Fruit fly (Drosophila melanogaster) whole organism, embryonic: ENCODE data around the gene CG5382.

Experiments
- ATbp ChIP-seq: fragments of 200-800 bp; sonication (Bioruptor generic); optimal IDR thresholded peaks from 2 replicates; lab custom pipeline; 2017; ENCODE audit warnings: missing biosample characterization, mild to moderate bottlenecking, missing genetic modification characterization, missing genetic modification reagents
- Antp ChIP-seq: fragments of 200-800 bp; sonication (Bioruptor generic); optimal IDR thresholded peaks from 3 replicates; lab custom pipeline; 2016; ENCODE audit warnings: missing biosample characterization, missing genetic modification characterization
- Blimp-1 ChIP-seq: fragments of 200-800 bp; sonication (Bioruptor generic); optimal IDR thresholded peaks from 3 replicates; lab custom pipeline; 2018; ENCODE audit warnings: missing biosample characterization, missing genetic modification characterization, mild to moderate bottlenecking, moderate library complexity, missing genetic modification reagents
- CG10431 ChIP-seq: fragments of 200-800 bp; sonication (Bioruptor generic); optimal IDR thresholded peaks from 3 replicates; lab custom pipeline; 2018; ENCODE audit warnings: missing biosample characterization, mild to moderate bottlenecking, missing genetic modification characterization
- CG11085 ChIP-seq: fragments of 200-800 bp; sonication (Bioruptor generic); IDR thresholded peaks from 2 replicates; pipeline ENCODE4 v1.3.6; 2022; ENCODE audit warnings: missing biosample characterization, missing genetic modification characterization
- CG11504 ChIP-seq: fragments of 200-800 bp; sonication (Bioruptor generic); optimal IDR thresholded peaks from 3 replicates; lab custom pipeline; 2019; ENCODE audit warnings: missing biosample characterization, mild to moderate bottlenecking, missing genetic modification characterization, moderate library complexity
- CG14667 ChIP-seq: fragments of 200-800 bp; sonication (Bioruptor generic); IDR thresholded peaks from 2 replicates; pipeline ENCODE4 v1.3.6; 2022; ENCODE audit warnings: missing biosample characterization, missing genetic modification characterization
- CG1647 ChIP-seq: fragments of 200-800 bp; sonication (Bioruptor generic); optimal IDR thresholded peaks from 3 replicates; lab custom pipeline; 2016; ENCODE audit warnings: missing biosample characterization, missing genetic modification characterization
- CG18599 ChIP-seq: fragments of 200-800 bp; sonication (Bioruptor generic); optimal IDR thresholded peaks from 3 replicates; lab custom pipeline; 2017; ENCODE audit warnings: missing biosample characterization, missing genetic modification characterization, mild to moderate bottlenecking, moderate library complexity, missing genetic modification reagents
- CG2199 ChIP-seq: fragments of 200-800 bp; sonication (Bioruptor generic); IDR thresholded peaks from 3 replicates; pipeline ENCODE4 v1.3.6; 2022; ENCODE audit warnings: missing biosample characterization, missing genetic modification characterization
- CG2712 ChIP-seq: fragments of 200-800 bp; optimal IDR thresholded peaks from 3 replicates; lab custom pipeline; 2019; ENCODE audit warnings: missing biosample characterization, mild to moderate bottlenecking, missing genetic modification characterization, moderate library complexity
- CG3065 ChIP-seq: fragments of 200-800 bp; sonication (Bioruptor generic); optimal IDR thresholded peaks from 2 replicates; lab custom pipeline; 2016; ENCODE audit warnings: missing biosample characterization, missing genetic modification characterization
- CG31388 ChIP-seq: fragments of 200-800 bp; sonication (Bioruptor generic); optimal IDR thresholded peaks from 2 replicates; lab custom pipeline; 2016; ENCODE audit warnings: missing biosample characterization, missing genetic modification characterization
- CG34376 ChIP-seq: fragments of 200-800 bp; sonication (Bioruptor generic); optimal IDR thresholded peaks from 2 replicates; lab custom pipeline; 2018; ENCODE audit warnings: missing biosample characterization, mild to moderate bottlenecking, missing genetic modification characterization
- CG3726 ChIP-seq: fragments of 200-800 bp; sonication (Bioruptor generic); IDR thresholded peaks from 3 replicates; pipeline ENCODE4, ENCODE4 v1.3.6; 2022; ENCODE audit warnings: missing biosample characterization, missing genetic modification characterization
- CG43689 ChIP-seq: fragments of 200-800 bp; sonication (Bioruptor generic); IDR thresholded peaks from 2 replicates; pipeline ENCODE4 v1.3.6; 2022; ENCODE audit warnings: missing biosample characterization, missing genetic modification characterization
- CG6175 ChIP-seq: fragments of 200-800 bp; sonication (Bioruptor generic); IDR thresholded peaks from 3 replicates; pipeline ENCODE4 v1.3.6; 2022; ENCODE audit warnings: missing biosample characterization, missing genetic modification characterization
- CG8478 ChIP-seq: fragments of >200 bp; optimal IDR thresholded peaks from 2 replicates; lab custom pipeline; 2018
- Dad ChIP-seq: fragments of 200-800 bp; sonication (Bioruptor generic); optimal IDR thresholded peaks from 3 replicates; lab custom pipeline; 2016; ENCODE audit warnings: missing biosample characterization, missing genetic modification characterization
- Dbx ChIP-seq: fragments of 200-800 bp; sonication (Bioruptor generic); IDR thresholded peaks from 3 replicates; pipeline ENCODE4 v1.3.6; 2022; ENCODE audit warnings: missing biosample characterization, missing genetic modification characterization
- Fer3 ChIP-seq: fragments of 200-800 bp; sonication (Bioruptor generic); optimal IDR thresholded peaks from 2 replicates; lab custom pipeline; 2018; ENCODE audit warnings: missing biosample characterization, mild to moderate bottlenecking, missing genetic modification characterization, moderate library complexity
- Hand ChIP-seq: fragments of 200-800 bp; sonication (Bioruptor generic); optimal IDR thresholded peaks from 2 replicates; lab custom pipeline; 2017; ENCODE audit warnings: mild to moderate bottlenecking, missing biosample characterization, missing genetic modification reagents, missing genetic modification characterization
- Hey ChIP-seq: fragments of 200-800 bp; sonication (Bioruptor generic); optimal IDR thresholded peaks from 3 replicates; lab custom pipeline; 2018; ENCODE audit warnings: missing biosample characterization, mild to moderate bottlenecking, missing genetic modification characterization
- Hmr ChIP-seq: fragments of 200-800 bp; sonication (Bioruptor generic); optimal IDR thresholded peaks from 3 replicates; lab custom pipeline; 2017; ENCODE audit warnings: mild to moderate bottlenecking, missing biosample characterization, missing genetic modification reagents, missing genetic modification characterization
- Hr51 ChIP-seq, 2 experiments: fragments of 200-800 bp; sonication (Bioruptor generic); optimal IDR thresholded peaks; 2 replicates in 1 of 2; 3 replicates in 1 of 2; lab custom pipeline; 2016 to 2018; ENCODE audit warnings: missing biosample characterization in 2 of 2, missing genetic modification characterization in 2 of 2, mild to moderate bottlenecking in 1 of 2, moderate library complexity in 1 of 2
- Lpt ChIP-seq: fragments of >200 bp; optimal IDR thresholded peaks from 2 replicates; lab custom pipeline; 2018; ENCODE audit warnings: missing biosample characterization, missing genetic modification characterization
- Max ChIP-seq: fragments of 200-800 bp; sonication (Bioruptor generic); optimal IDR thresholded peaks from 2 replicates; lab custom pipeline; 2016; ENCODE audit warnings: missing biosample characterization, mild to moderate bottlenecking, missing genetic modification characterization
- Meics ChIP-seq: fragments of 200-800 bp; sonication (Bioruptor generic); optimal IDR thresholded peaks from 2 replicates; lab custom pipeline; 2017; ENCODE audit warnings: missing biosample characterization, mild to moderate bottlenecking, missing genetic modification characterization
- Mrtf ChIP-seq: fragments of 200-800 bp; sonication (Bioruptor generic); IDR thresholded peaks from 3 replicates; pipeline ENCODE4 v1.3.6; 2022; ENCODE audit warnings: missing biosample characterization, missing genetic modification characterization
- NC2α ChIP-seq: fragments of 200-800 bp; sonication (Bioruptor generic); optimal IDR thresholded peaks from 2 replicates; lab custom pipeline; 2016; ENCODE audit warnings: missing biosample characterization, missing genetic modification characterization
- Optix ChIP-seq: fragments of 200-800 bp; sonication (Bioruptor generic); IDR thresholded peaks from 3 replicates; pipeline ENCODE4 v1.3.6; 2022; ENCODE audit warnings: missing biosample characterization, missing genetic modification characterization
- PHDP ChIP-seq: fragments of 200-800 bp; sonication (Bioruptor generic); optimal IDR thresholded peaks from 3 replicates; lab custom pipeline; 2018; ENCODE audit warnings: missing biosample characterization, mild to moderate bottlenecking, missing genetic modification characterization, moderate library complexity
- Sox100B ChIP-seq: fragments of 200-800 bp; sonication (Bioruptor generic); optimal IDR thresholded peaks from 3 replicates; lab custom pipeline; 2018; ENCODE audit warnings: missing biosample characterization, mild to moderate bottlenecking, missing genetic modification characterization
- Sry-β ChIP-seq: fragments of 200-800 bp; sonication (Bioruptor generic); optimal IDR thresholded peaks from 2 replicates; lab custom pipeline; 2018; ENCODE audit warnings: missing biosample characterization, mild to moderate bottlenecking, missing genetic modification characterization, moderate library complexity
- Taf1 ChIP-seq: fragments of 200-800 bp; sonication (Bioruptor generic); IDR thresholded peaks from 2 replicates; pipeline ENCODE4 v1.3.6; 2022; ENCODE audit warnings: missing biosample characterization, missing genetic modification characterization
- Tbp ChIP-seq: fragments of >200 bp; optimal IDR thresholded peaks from 2 replicates; lab custom pipeline; 2018; ENCODE audit warnings: missing biosample characterization, missing genetic modification characterization
- bsh ChIP-seq, 2 experiments: fragments of 200-800 bp; sonication (Bioruptor generic); optimal IDR thresholded peaks; 2 replicates each; lab custom pipeline; 2017 to 2018; ENCODE audit warnings: mild to moderate bottlenecking in 2 of 2, missing biosample characterization in 2 of 2, missing genetic modification characterization in 2 of 2, moderate library complexity in 1 of 2
- ci ChIP-seq: fragments of 200-800 bp; sonication (Bioruptor generic); IDR thresholded peaks from 3 replicates; pipeline ENCODE4 v1.3.6; 2022; ENCODE audit warnings: missing biosample characterization, missing genetic modification characterization
- croc ChIP-seq: fragments of 200-800 bp; sonication (Bioruptor generic); conservative IDR thresholded peaks from 3 replicates; pipeline ENCODE4 v1.3.6; 2022; ENCODE audit warnings: missing biosample characterization, missing genetic modification characterization
- crp ChIP-seq, 2 experiments: fragments of 200-800 bp; sonication (Bioruptor generic); optimal IDR thresholded peaks; 2 replicates in 1 of 2; 3 replicates in 1 of 2; lab custom pipeline; 2017; ENCODE audit warnings: missing biosample characterization in 2 of 2, missing genetic modification characterization in 2 of 2, mild to moderate bottlenecking in 1 of 2, moderate library complexity in 1 of 2
- dpn ChIP-seq, 2 experiments: fragments of 200-800 bp; sonication (Bioruptor generic); optimal IDR thresholded peaks; 3 replicates each; lab custom pipeline; 2016; ENCODE audit warnings: missing biosample characterization in 2 of 2, missing genetic modification characterization in 2 of 2
- emc ChIP-seq: fragments of 200-800 bp; sonication (Bioruptor generic); optimal IDR thresholded peaks from 2 replicates; lab custom pipeline; 2016; ENCODE audit warnings: missing biosample characterization, missing genetic modification characterization
- lbe ChIP-seq: fragments of 200-800 bp; sonication (Bioruptor generic); optimal IDR thresholded peaks from 2 replicates; lab custom pipeline; 2016; ENCODE audit warnings: missing biosample characterization, mild to moderate bottlenecking, missing genetic modification characterization
- nerfin-2 ChIP-seq: fragments of 200-800 bp; sonication (Bioruptor generic); IDR thresholded peaks from 2 replicates; pipeline ENCODE4 v1.3.6; 2022; ENCODE audit warnings: missing biosample characterization, missing genetic modification characterization; ENCODE audit not compliant: partially characterized antibody
- oc ChIP-seq: fragments of 200-800 bp; sonication (Bioruptor generic); optimal IDR thresholded peaks from 2 replicates; lab custom pipeline; 2018; ENCODE audit warnings: missing biosample characterization, mild to moderate bottlenecking, missing genetic modification characterization, moderate library complexity
- prd ChIP-seq, 3 experiments: fragments of >200 bp in 2 of 3; fragments of 200-800 bp in 1 of 3; sonication (Bioruptor generic) in 1 of 3; optimal IDR thresholded peaks in 2 of 3; IDR thresholded peaks in 1 of 3; 2 replicates in 2 of 3; 3 replicates in 1 of 3; pipeline versions ENCODE4 v1.3.6 to Lab custom; 2017 to 2022; ENCODE audit warnings: missing biosample characterization in 1 of 3, missing genetic modification characterization in 1 of 3
- ro ChIP-seq: fragments of 200-800 bp; sonication (Bioruptor generic); IDR thresholded peaks from 2 replicates; pipeline ENCODE4 v1.3.6; 2022; ENCODE audit warnings: missing biosample characterization, missing genetic modification characterization
- sim ChIP-seq: fragments of 200-800 bp; sonication (Bioruptor generic); IDR thresholded peaks from 2 replicates; pipeline ENCODE4 v1.3.6; 2022; ENCODE audit warnings: missing biosample characterization, missing genetic modification characterization
- slou ChIP-seq: fragments of 200-800 bp; sonication (Bioruptor generic); optimal IDR thresholded peaks from 3 replicates; lab custom pipeline; 2016; ENCODE audit warnings: missing biosample characterization, missing genetic modification characterization
- vvl ChIP-seq: fragments of 200-800 bp; sonication (Bioruptor generic); IDR thresholded peaks from 2 replicates; pipeline ENCODE4 v1.3.6; 2022; ENCODE audit warnings: missing biosample characterization, missing genetic modification characterization
- zen2 ChIP-seq: fragments of 200-800 bp; sonication (Bioruptor generic); IDR thresholded peaks from 3 replicates; pipeline ENCODE4 v1.3.6; 2022; ENCODE audit warnings: missing biosample characterization, missing genetic modification characterization; ENCODE audit not compliant: partially characterized antibody

CG5382 gene

dm6 chr3R:22400246-22400645 lies 34.5 kb upstream of the CG5382 start (continued):
- TF ChIP-seq CG2199 (no peak), Hey (tag; lab: Kevin White, UChicago) (no peak), CG3065 (GFP tag; lab: Kevin White, UChicago) (no peak), nerfin-2 (GFP tag; lab: Robert Waterston, UW) (no peak), Hmr (no peak), Hr51 (GFP tag; optimal IDR thresholded peaks at IDR 0.05; lab: Kevin White, UChicago) (no peak), Max (GFP tag; lab: Kevin White, UChicago) (no peak), CG14667 (GFP tag; lab: Robert Waterston, UW) (0 out of 2 replicates have a peak, but pooled peaks have one; percentile 15), lbe (GFP tag; lab: Kevin White, UChicago) (no peak), ci (no peak), Sox100B (no peak), vvl (GFP tag; lab: Robert Waterston, UW) (peak; percentile 67; the same call in 1 of the 2 replicates), CG34376 (no peak), CG11085 (GFP tag; lab: Robert Waterston, UW) (no peak), CG11504 (no peak), Antp (no peak), CG8478 (lab: Kevin White, UChicago) (no peak), CG2712 (no peak), NC2α (GFP tag; lab: Kevin White, UChicago) (no peak), zen2 (GFP tag; lab: Robert Waterston, UW) (no peak), CG31388 (GFP tag; lab: Kevin White, UChicago) (no peak), dpn (GFP tag; optimal IDR thresholded peaks at IDR 0.05; lab: Kevin White, UChicago) (peak in 1 of 2 experiments; percentile 3), prd (optimal IDR thresholded peaks at IDR 0.05; lab: Kevin White, UChicago) (no peak), prd (GFP tag; IDR thresholded peaks at IDR 0.05; lab: Robert Waterston, UW) (peak; percentile 68), CG10431 (no peak), crp (GFP tag; optimal IDR thresholded peaks at IDR 0.05; lab: Kevin White, UChicago) (no peak), Hand (GFP tag; lab: Kevin White, UChicago) (no peak), Optix (GFP tag; lab: Robert Waterston, UW) (no peak), CG3726 (GFP tag; lab: Robert Waterston, UW) (no peak), sim (no peak), CG18599 (no peak), Tbp (GFP tag; lab: Kevin White, UChicago) (no peak), CG43689 (GFP tag; lab: Robert Waterston, UW) (no peak), Fer3 (tag; lab: Kevin White, UChicago) (no peak), emc (GFP tag; lab: Kevin White, UChicago) (no peak), Mrtf (GFP tag; lab: Robert Waterston, UW) (peak; percentile 62; the same call in 2 of the 3 replicates), oc (tag; lab: Kevin White, UChicago) (no peak), Meics (GFP tag; lab: Kevin White, UChicago) (peak; percentile 41), ro (GFP tag; lab: Robert Waterston, UW) (no peak), CG1647 (no peak), slou (GFP tag; lab: Kevin White, UChicago) (no peak), ATbp (GFP tag; lab: Kevin White, UChicago) (no peak), bsh (GFP tag; optimal IDR thresholded peaks at IDR 0.05; lab: Kevin White, UChicago) (peak; percentile 14 to 58), Lpt (GFP tag; lab: Kevin White, UChicago) (no peak), Dad (GFP tag; lab: Kevin White, UChicago) (no peak), Taf1 (GFP tag; lab: Robert Waterston, UW) (peak; percentile 55), PHDP (tag; lab: Kevin White, UChicago) (no peak), Sry-β (GFP tag; lab: Kevin White, UChicago) (no peak), CG6175 (GFP tag; lab: Robert Waterston, UW) (no peak), croc (GFP tag; lab: Robert Waterston, UW) (no peak; the same call in 2 of the 3 replicates), Blimp-1 (GFP tag; lab: Kevin White, UChicago) (no peak), Dbx (peak; percentile 51; the same call in 2 of the 3 replicates)
